Worm (Caenorhabditis elegans): ENCODE measurements around the gene inpp-5K.

DNA sequence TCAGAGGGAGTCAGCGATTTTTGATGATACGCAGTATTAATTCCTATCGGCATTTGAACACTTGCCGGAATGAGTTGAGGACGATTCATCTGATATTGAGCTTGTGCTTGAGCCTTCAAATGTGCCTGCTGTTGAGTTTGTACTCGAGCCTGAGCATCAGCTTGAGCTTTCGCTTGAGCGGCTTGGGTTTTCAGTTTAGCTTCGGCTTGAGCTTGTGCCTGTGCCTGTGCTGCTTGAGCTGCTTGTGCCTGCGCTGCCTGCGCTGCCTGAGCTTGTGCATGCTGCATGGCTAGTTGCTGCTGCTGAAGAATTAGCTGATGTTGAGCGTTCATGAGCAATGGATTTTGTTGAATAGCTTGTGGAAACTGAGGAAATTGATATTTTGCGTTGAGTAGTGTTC is 45.3 kb downstream of the inpp-5K start:
- TF ChIP-seq snpc-4 (tag; optimal IDR thresholded peaks at IDR 0.05) = no peak
- no peak for TF ChIP-seq alr-1 (tag; optimal IDR thresholded peaks at IDR 0.05)
- TF ChIP-seq egl-27 (tag; optimal IDR thresholded peaks at IDR 0.05) = no peak
- no peak for TF ChIP-seq mdl-1 (tag; optimal IDR thresholded peaks at IDR 0.05)
- TF ChIP-seq aly-2 (tag; optimal IDR thresholded peaks at IDR 0.05) = no peak
- TF ChIP-seq ZK546.5 (tag; optimal IDR thresholded peaks at IDR 0.05) = no peak
- no peak for TF ChIP-seq F13H6.1 (tag; optimal IDR thresholded peaks at IDR 0.05)

All from whole organism, L2 larva.